Worm (Caenorhabditis elegans) whole organism, L4 larva: ENCODE results near the gene Y104H12D.2.

Experiments
- D1046.2 ChIP-seq: fragments of 200-800 bp; sonication (Bioruptor generic); IDR thresholded peaks from 2 replicates; pipeline ENCODE4 v1.3.6; 2022; ENCODE audit warnings: missing genetic modification characterization, missing compliant biosample characterization
- F10B5.3 ChIP-seq: sonication (generic microtip); optimal IDR thresholded peaks from 2 replicates; lab custom pipeline; 2016; ENCODE audit warnings: mild to moderate bottlenecking, missing genetic modification characterization, missing compliant biosample characterization
- T26A8.4 ChIP-seq: fragments of 200-800 bp; sonication (Bioruptor generic); IDR thresholded peaks from 2 replicates; pipeline ENCODE4 v1.3.6; 2022; ENCODE audit warnings: missing genetic modification characterization, missing compliant biosample characterization
- Y105C5A.15 ChIP-seq: fragments of 200-800 bp; sonication (Bioruptor generic); IDR thresholded peaks from 2 replicates; pipeline ENCODE4 v1.3.6; 2022; ENCODE audit warnings: missing genetic modification characterization, missing compliant biosample characterization
- ZK337.2 ChIP-seq: fragments of 200-800 bp; sonication (Bioruptor generic); IDR thresholded peaks from 2 replicates; pipeline ENCODE4 v1.3.6; 2022; ENCODE audit warnings: missing genetic modification reagents, missing genetic modification characterization, missing compliant biosample characterization
- ZK546.5 ChIP-seq, 2 experiments: sonication (generic microtip); optimal IDR thresholded peaks; 2 replicates each; lab custom pipeline; 2017; ENCODE audit warnings: missing biosample characterization in 2 of 2, missing genetic modification characterization in 2 of 2
- arid-1 ChIP-seq: fragments of 200-800 bp; sonication (Bioruptor generic); conservative IDR thresholded peaks from 2 replicates; pipeline ENCODE4 v1.3.6; 2022; ENCODE audit warnings: missing genetic modification reagents, missing genetic modification characterization, missing compliant biosample characterization
- ceh-32 ChIP-seq: sonication (generic microtip); optimal IDR thresholded peaks from 2 replicates; lab custom pipeline; 2016; ENCODE audit warnings: mild to moderate bottlenecking, missing genetic modification characterization, missing compliant biosample characterization; ENCODE audit not compliant: poor library complexity
- ceh-44 ChIP-seq: fragments of 200-800 bp; sonication (Bioruptor generic); IDR thresholded peaks from 2 replicates; pipeline ENCODE4 v1.3.6; 2022; ENCODE audit warnings: missing genetic modification reagents, missing genetic modification characterization, missing compliant biosample characterization
- ctbp-1 ChIP-seq: fragments of 200-800 bp; sonication (Bioruptor generic); IDR thresholded peaks from 2 replicates; pipeline ENCODE4 v1.3.6; 2022; ENCODE audit warnings: missing genetic modification reagents, missing genetic modification characterization, missing compliant biosample characterization
- daf-19 ChIP-seq: fragments of 200-800 bp; sonication (Bioruptor generic); conservative IDR thresholded peaks from 2 replicates; pipeline ENCODE4 v1.3.6; 2022; ENCODE audit warnings: missing genetic modification characterization, missing compliant biosample characterization
- dmd-9 ChIP-seq: fragments of 200-800 bp; sonication (Bioruptor generic); IDR thresholded peaks from 2 replicates; pipeline ENCODE4 v1.3.6; 2022; ENCODE audit warnings: missing genetic modification reagents, missing genetic modification characterization, missing compliant biosample characterization
- duxl-1 ChIP-seq: sonication (generic microtip); optimal IDR thresholded peaks from 2 replicates; lab custom pipeline; 2016; ENCODE audit warnings: mild to moderate bottlenecking, missing genetic modification characterization, moderate library complexity, missing compliant biosample characterization; ENCODE audit not compliant: poor library complexity
- egl-43 ChIP-seq: fragments of 200-800 bp; sonication (Bioruptor generic); IDR thresholded peaks from 2 replicates; pipeline ENCODE4 v1.3.6; 2022; ENCODE audit warnings: missing genetic modification reagents, missing genetic modification characterization, missing compliant biosample characterization
- fkh-10 ChIP-seq: fragments of 150-350 bp; optimal IDR thresholded peaks from 2 replicates; lab custom pipeline; 2014; ENCODE audit warnings: missing biosample characterization, missing genetic modification reagents, missing genetic modification characterization
- hif-1 ChIP-seq, 2 experiments: sonication (generic microtip); optimal IDR thresholded peaks; 2 replicates each; lab custom pipeline; 2016 to 2017; ENCODE audit warnings: missing compliant biosample characterization in 2 of 2, missing genetic modification characterization in 2 of 2, missing genetic modification reagents in 2 of 2, missing genotype in 2 of 2, mild to moderate bottlenecking in 1 of 2
- hlh-30 ChIP-seq: sonication (generic microtip); optimal IDR thresholded peaks from 2 replicates; lab custom pipeline; 2017; ENCODE audit warnings: antibody characterized with exemption, mild to moderate bottlenecking, missing genetic modification characterization, missing compliant biosample characterization; ENCODE audit not compliant: insufficient read depth
- lim-7 ChIP-seq: fragments of 200-800 bp; sonication (Bioruptor generic); IDR thresholded peaks from 2 replicates; pipeline ENCODE4 v1.3.6; 2022; ENCODE audit warnings: missing genetic modification characterization, missing compliant biosample characterization
- lin-15B ChIP-seq: fragments of 150-350 bp; sonication (generic microtip); optimal IDR thresholded peaks from 3 replicates; lab custom pipeline; 2014; ENCODE audit warnings: missing biosample characterization, missing genetic modification characterization
- lin-29 ChIP-seq: fragments of 200-800 bp; sonication (Bioruptor generic); IDR thresholded peaks from 2 replicates; pipeline ENCODE4 v1.3.6; 2022; ENCODE audit warnings: missing genetic modification reagents, missing genetic modification characterization, missing compliant biosample characterization
- lin-38 ChIP-seq: fragments of 200-800 bp; sonication (Bioruptor generic); IDR thresholded peaks from 2 replicates; pipeline ENCODE4 v1.3.6; 2022; ENCODE audit warnings: missing genetic modification reagents, missing genetic modification characterization, missing compliant biosample characterization
- lin-39 ChIP-seq: fragments of 150-350 bp; optimal IDR thresholded peaks from 2 replicates; lab custom pipeline; 2014; ENCODE audit warnings: missing biosample characterization, missing genetic modification reagents, missing genetic modification characterization
- lir-3 ChIP-seq: sonication (generic microtip); optimal IDR thresholded peaks from 2 replicates; lab custom pipeline; 2016; ENCODE audit warnings: mild to moderate bottlenecking, missing genetic modification characterization, missing compliant biosample characterization
- lsy-2 ChIP-seq, 2 experiments: fragments of 150-350 bp in 1 of 2; sonication (generic microtip) in 1 of 2; optimal IDR thresholded peaks; 2 replicates each; lab custom pipeline; 2014 to 2017; ENCODE audit warnings: missing biosample characterization in 2 of 2, missing genetic modification characterization in 2 of 2
- mdl-1 ChIP-seq, 2 experiments: fragments of 150-350 bp in 1 of 2; sonication (generic microtip) in 1 of 2; optimal IDR thresholded peaks; 2 replicates each; lab custom pipeline; 2014 to 2017; ENCODE audit warnings: missing biosample characterization in 2 of 2, missing genetic modification characterization in 2 of 2
- mep-1 ChIP-seq: fragments of 150-350 bp; sonication (generic microtip); optimal IDR thresholded peaks from 3 replicates; lab custom pipeline; 2014; ENCODE audit warnings: missing biosample characterization, missing genetic modification characterization
- mxl-2 ChIP-seq: fragments of 200-800 bp; sonication (Bioruptor generic); conservative IDR thresholded peaks from 2 replicates; pipeline ENCODE4 v1.3.6; 2022; ENCODE audit warnings: missing genetic modification reagents, missing genetic modification characterization, missing compliant biosample characterization
- mxl-3 ChIP-seq: fragments of 200-800 bp; sonication (Bioruptor generic); optimal IDR thresholded peaks from 2 replicates; lab custom pipeline; 2018; ENCODE audit warnings: mild to moderate bottlenecking, missing genetic modification characterization, missing compliant biosample characterization
- nhr-10 ChIP-seq: fragments of 150-350 bp; optimal IDR thresholded peaks from 2 replicates; lab custom pipeline; 2014; ENCODE audit warnings: missing biosample characterization, missing genetic modification characterization
- nhr-102 ChIP-seq: sonication (generic microtip); optimal IDR thresholded peaks from 2 replicates; lab custom pipeline; 2016; ENCODE audit warnings: mild to moderate bottlenecking, missing genetic modification characterization, moderate library complexity, missing compliant biosample characterization
- nhr-11 ChIP-seq: fragments of 150-350 bp; optimal IDR thresholded peaks from 2 replicates; lab custom pipeline; 2014; ENCODE audit warnings: missing biosample characterization, missing genetic modification characterization
- nhr-28 ChIP-seq: fragments of 150-350 bp; optimal IDR thresholded peaks from 2 replicates; lab custom pipeline; 2014; ENCODE audit warnings: missing biosample characterization, missing genetic modification characterization
- nhr-42 ChIP-seq: fragments of 200-800 bp; sonication (Bioruptor generic); IDR thresholded peaks from 2 replicates; pipeline ENCODE4 v1.3.6; 2022; ENCODE audit warnings: missing genetic modification characterization, missing compliant biosample characterization
- nhr-76 ChIP-seq: fragments of 150-350 bp; optimal IDR thresholded peaks from 2 replicates; lab custom pipeline; 2014; ENCODE audit warnings: missing biosample characterization, missing genetic modification characterization
- pqm-1 ChIP-seq: sonication (generic microtip); optimal IDR thresholded peaks from 2 replicates; lab custom pipeline; 2017; ENCODE audit warnings: missing biosample characterization, missing genetic modification characterization
- rbr-2 ChIP-seq: sonication (generic microtip); optimal IDR thresholded peaks from 2 replicates; lab custom pipeline; 2016; ENCODE audit warnings: missing genotype, missing genetic modification characterization, missing compliant biosample characterization
- saeg-2 ChIP-seq: fragments of 200-800 bp; sonication (Bioruptor generic); IDR thresholded peaks from 2 replicates; pipeline ENCODE4 v1.3.6; 2022; ENCODE audit warnings: missing genetic modification reagents, missing genetic modification characterization, missing compliant biosample characterization
- set-16 ChIP-seq: fragments of 200-800 bp; sonication (Bioruptor generic); IDR thresholded peaks from 2 replicates; pipeline ENCODE4 v1.3.6; 2022; ENCODE audit warnings: missing genetic modification reagents, missing genetic modification characterization, missing compliant biosample characterization
- skn-1 ChIP-seq: fragments of 150-350 bp; optimal IDR thresholded peaks from 2 replicates; lab custom pipeline; 2014; ENCODE audit warnings: missing biosample characterization, missing genetic modification characterization
- spr-3 ChIP-seq: fragments of 200-800 bp; sonication (Bioruptor generic); optimal IDR thresholded peaks from 2 replicates; lab custom pipeline; 2018; ENCODE audit warnings: mild to moderate bottlenecking, missing genetic modification characterization, missing compliant biosample characterization
- vab-7 ChIP-seq: fragments of 200-800 bp; sonication (Bioruptor generic); IDR thresholded peaks from 2 replicates; pipeline ENCODE4 v1.3.6; 2022; ENCODE audit warnings: missing genetic modification reagents, missing genetic modification characterization, missing compliant biosample characterization
- zfp-2 ChIP-seq: sonication (generic microtip); optimal IDR thresholded peaks from 2 replicates; lab custom pipeline; 2016; ENCODE audit warnings: mild to moderate bottlenecking, missing genetic modification characterization, missing compliant biosample characterization
- zfp-3 ChIP-seq: fragments of 200-800 bp; sonication (Bioruptor generic); conservative IDR thresholded peaks from 2 replicates; pipeline ENCODE4 v1.3.6; 2022; ENCODE audit warnings: missing genetic modification reagents, missing genetic modification characterization, missing compliant biosample characterization
- zip-2 ChIP-seq: fragments of 150-350 bp; optimal IDR thresholded peaks from 2 replicates; lab custom pipeline; 2014; ENCODE audit warnings: missing biosample characterization, missing genetic modification characterization

Gene Y104H12D.2

DNA sequence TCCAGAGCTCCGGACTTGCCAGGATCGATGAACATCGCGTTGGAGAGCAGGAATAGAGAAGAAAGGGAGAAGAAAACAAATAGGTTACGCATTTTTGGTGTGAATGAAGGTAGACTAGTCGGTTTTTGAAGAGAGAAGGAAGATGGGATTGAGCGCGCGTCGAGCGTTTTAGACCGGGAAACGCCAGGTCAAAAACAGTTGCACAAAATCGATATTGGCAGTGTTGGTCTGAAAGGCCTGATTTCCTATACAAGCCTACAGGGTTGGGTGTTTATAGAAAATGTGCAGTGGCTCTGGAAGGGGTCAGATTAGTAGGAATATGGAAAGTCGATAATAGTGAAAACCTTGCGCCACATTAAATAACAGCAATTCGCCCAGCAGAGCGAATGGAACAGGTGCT lies 27.0 kb downstream of the Y104H12D.2 start, which contains the start of gene dsl-2:
dsl-2 (minus strand) TSS at position 101 of the 400 bp plus-strand sequence.
- TF ChIP-seq zfp-3 = no peak
- no peak for TF ChIP-seq lin-38 (GFP tag; lab: Robert Waterston, UW)
- TF ChIP-seq saeg-2 = no peak
- TF ChIP-seq lin-15B = no peak
- no peak for TF ChIP-seq zfp-2 (tag; lab: Kevin White, UChicago)
- no peak for TF ChIP-seq ZK337.2 (GFP tag; lab: Robert Waterston, UW)
- no peak for TF ChIP-seq nhr-11

DNA sequence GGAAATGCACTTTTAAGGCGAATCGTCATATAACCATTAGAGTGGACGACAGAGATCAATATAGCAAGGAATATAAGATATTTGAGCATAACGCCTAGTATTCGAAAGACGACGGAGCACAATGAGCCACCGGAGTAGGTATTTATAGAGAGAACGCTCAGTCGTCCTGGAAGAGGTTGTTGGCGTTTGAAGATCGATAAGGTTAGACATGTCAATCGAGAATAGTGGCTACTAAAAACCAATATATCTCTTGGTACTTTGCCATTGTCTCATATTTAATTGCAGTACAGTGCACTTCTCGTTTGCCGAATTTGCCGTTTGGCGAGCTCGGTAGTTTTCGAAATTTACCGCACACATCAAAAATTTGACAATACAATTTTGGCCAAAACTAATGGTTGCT lies 30.2 kb downstream of the Y104H12D.2 start, which contains the start of gene dsl-1:
dsl-1 (minus strand) TSS at position 101 of the 400 bp plus-strand sequence.
- TF ChIP-seq fkh-10 (GFP tag; lab: Kevin White, UChicago) (no peak), nhr-102 (tag; lab: Kevin White, UChicago) (no peak), ceh-32 (tag; lab: Kevin White, UChicago) (no peak), D1046.2 (GFP tag; lab: Robert Waterston, UW) (no peak), lsy-2 (tag; optimal IDR thresholded peaks at IDR 0.05; lab: Kevin White, UChicago) (no peak), T26A8.4 (GFP tag; lab: Robert Waterston, UW) (no peak), lir-3 (tag; lab: Kevin White, UChicago) (no peak)

DNA sequence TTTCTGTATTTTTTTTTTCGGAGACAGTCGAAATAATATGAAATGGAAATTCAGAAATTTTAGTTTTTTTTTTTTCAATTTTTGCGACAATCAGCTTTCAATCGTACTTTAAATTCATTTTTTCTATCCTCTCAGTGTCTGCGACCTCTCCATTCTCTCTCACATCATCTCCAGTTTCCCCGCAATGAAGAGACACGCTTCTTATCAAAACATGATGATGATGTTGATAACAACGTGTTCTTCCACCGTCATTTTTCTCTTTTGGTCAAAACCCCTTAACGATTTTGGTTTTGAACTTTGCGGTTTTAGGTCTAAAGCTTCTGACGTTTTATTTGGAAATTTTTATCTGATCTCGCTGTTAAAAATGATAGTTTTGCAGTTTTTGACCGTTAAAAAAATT lies 31.5 kb downstream of the Y104H12D.2 start:
- TF ChIP-seq skn-1 (tag; lab: Kevin White, UChicago) = no peak
- no peak for TF ChIP-seq mep-1
- peak; percentile 60 for TF ChIP-seq mxl-3 (GFP tag; lab: Kevin White, UChicago)
- TF ChIP-seq nhr-28 (tag; lab: Kevin White, UChicago) = peak; percentile 16
- TF ChIP-seq lin-39 (tag; lab: Kevin White, UChicago) = no peak

DNA sequence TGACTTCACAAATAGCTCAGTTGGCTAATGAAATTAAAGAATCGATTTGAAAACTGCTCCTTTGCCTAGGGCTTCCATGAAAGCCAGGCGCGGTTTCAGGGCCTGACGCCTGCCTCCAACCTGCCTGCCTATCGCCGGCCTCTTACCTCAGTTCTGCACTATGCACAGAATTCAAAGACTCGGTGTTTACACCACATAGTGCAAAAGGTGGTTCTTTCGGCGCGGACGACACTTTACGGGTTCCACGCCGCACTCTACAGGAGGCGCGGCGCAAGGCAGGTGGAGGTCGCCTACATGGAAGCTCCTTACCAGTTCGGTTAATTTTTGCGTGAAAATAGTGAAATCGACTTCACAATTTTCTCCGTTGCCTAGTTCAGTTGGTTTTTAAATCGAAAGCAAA lies 32.0 kb downstream of the Y104H12D.2 start:
- no peak for TF ChIP-seq zip-2
- no peak for TF ChIP-seq nhr-76 (tag; lab: Kevin White, UChicago)
- peak; percentile 51 for TF ChIP-seq set-16 (GFP tag; lab: Robert Waterston, UW)

DNA sequence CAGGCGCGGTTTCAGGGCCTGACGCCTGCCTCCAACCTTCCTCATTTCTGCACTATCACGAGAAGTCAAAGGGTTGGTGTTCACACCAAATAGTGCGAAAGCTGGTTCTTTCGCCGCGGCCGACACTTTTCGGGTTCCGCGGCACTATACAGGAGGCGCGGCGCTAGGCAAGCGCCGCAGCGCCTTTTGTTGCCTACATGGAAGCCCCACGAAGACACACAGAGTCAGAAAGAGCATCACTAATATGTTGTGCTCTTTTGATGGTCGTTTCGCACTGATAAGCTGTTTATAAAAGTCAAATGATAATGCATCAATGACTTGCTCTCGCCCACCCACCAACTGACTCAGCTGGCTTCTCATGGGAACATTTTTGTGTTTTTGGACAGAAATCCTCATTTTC lies 34.1 kb downstream of the Y104H12D.2 start:
- TF ChIP-seq vab-7 (GFP tag; lab: Robert Waterston, UW) (no peak), mdl-1 (tag; optimal IDR thresholded peaks at IDR 0.05; lab: Kevin White, UChicago) (no peak), duxl-1 (tag; lab: Kevin White, UChicago) (no peak), spr-3 (GFP tag; lab: Kevin White, UChicago) (no peak), mxl-2 (no peak), arid-1 (GFP tag; lab: Robert Waterston, UW) (no peak), pqm-1 (tag; lab: Kevin White, UChicago) (peak; percentile 44), zfp-2 (tag; lab: Kevin White, UChicago) (no peak), daf-19 (GFP tag; lab: Robert Waterston, UW) (no peak), hif-1 (tag; optimal IDR thresholded peaks at IDR 0.05; lab: Kevin White, UChicago) (no peak), fkh-10 (GFP tag; lab: Kevin White, UChicago) (no peak), F10B5.3 (tag; lab: Kevin White, UChicago) (no peak), ZK546.5 (tag; optimal IDR thresholded peaks at IDR 0.05; lab: Kevin White, UChicago) (no peak), lin-15B (no peak), lin-38 (GFP tag; lab: Robert Waterston, UW) (no peak), ctbp-1 (GFP tag; lab: Robert Waterston, UW) (no peak), egl-43 (GFP tag; lab: Robert Waterston, UW) (no peak), nhr-42 (GFP tag; lab: Robert Waterston, UW) (0 out of 2 replicates have a peak, but pooled peaks have one; percentile 24), nhr-28 (tag; lab: Kevin White, UChicago) (peak; percentile 55), Y105C5A.15 (GFP tag; lab: Robert Waterston, UW) (no peak), nhr-10 (tag; lab: Kevin White, UChicago) (no peak), hlh-30 (tag; lab: Kevin White, UChicago) (peak; percentile 16), lim-7 (GFP tag; lab: Robert Waterston, UW) (0 out of 2 replicates have a peak, but pooled peaks have one; percentile 41), lin-29 (no peak), dmd-9 (GFP tag; lab: Robert Waterston, UW) (no peak), set-16 (GFP tag; lab: Robert Waterston, UW) (peak; percentile 69), ceh-44 (GFP tag; lab: Robert Waterston, UW) (no peak), D1046.2 (GFP tag; lab: Robert Waterston, UW) (no peak), rbr-2 (tag; lab: Kevin White, UChicago) (no peak)
